Fruit fly (Drosophila melanogaster) whole organism, embryonic: ENCODE data around the gene CG11562.
A peak's percentile ranks its signal among the peaks of the same experiment; 100 is the strongest.

Experiments
- Atf3 ChIP-seq: fragments of 200-800 bp; sonication (Bioruptor generic); optimal IDR thresholded peaks from 3 replicates; lab custom pipeline; 2016; ENCODE audit warnings: missing biosample characterization, missing genetic modification characterization
- CG10543 ChIP-seq: fragments of 200-800 bp; sonication (Bioruptor generic); optimal IDR thresholded peaks from 3 replicates; lab custom pipeline; 2017; ENCODE audit warnings: missing biosample characterization, mild to moderate bottlenecking, missing genetic modification characterization, moderate library complexity
- CG12769 ChIP-seq: fragments of 200-800 bp; sonication (Bioruptor generic); optimal IDR thresholded peaks from 2 replicates; lab custom pipeline; 2019; ENCODE audit warnings: missing biosample characterization, mild to moderate bottlenecking, missing genetic modification characterization, moderate library complexity
- CG13123 ChIP-seq: fragments of 200-800 bp; sonication (Bioruptor generic); optimal IDR thresholded peaks from 2 replicates; lab custom pipeline; 2016; ENCODE audit warnings: missing biosample characterization, missing genetic modification characterization
- CG31224 ChIP-seq: fragments of 200-800 bp; sonication (Bioruptor generic); IDR thresholded peaks from 2 replicates; pipeline ENCODE4 v1.3.6; 2022; ENCODE audit warnings: missing biosample characterization, missing genetic modification characterization
- CG31365 ChIP-seq: fragments of 200-800 bp; sonication (Bioruptor generic); optimal IDR thresholded peaks from 2 replicates; lab custom pipeline; 2018; ENCODE audit warnings: missing biosample characterization, mild to moderate bottlenecking, missing genetic modification characterization
- CG31388 ChIP-seq: fragments of 200-800 bp; sonication (Bioruptor generic); optimal IDR thresholded peaks from 2 replicates; lab custom pipeline; 2016; ENCODE audit warnings: missing biosample characterization, missing genetic modification characterization
- CG34224 ChIP-seq: fragments of 200-800 bp; sonication (Bioruptor generic); IDR thresholded peaks from 3 replicates; pipeline ENCODE4 v1.3.6; 2022; ENCODE audit warnings: missing biosample characterization, missing genetic modification characterization; ENCODE audit not compliant: partially characterized antibody
- CG4282 ChIP-seq: fragments of 200-800 bp; sonication (Bioruptor generic); optimal IDR thresholded peaks from 2 replicates; lab custom pipeline; 2016; ENCODE audit warnings: missing biosample characterization, missing genetic modification characterization
- CG43689 ChIP-seq: fragments of 200-800 bp; sonication (Bioruptor generic); IDR thresholded peaks from 2 replicates; pipeline ENCODE4 v1.3.6; 2022; ENCODE audit warnings: missing biosample characterization, missing genetic modification characterization
- CG4404 ChIP-seq: fragments of 200-800 bp; sonication (Bioruptor generic); IDR thresholded peaks from 2 replicates; pipeline ENCODE4 v1.3.6; 2022; ENCODE audit warnings: missing biosample characterization, missing genetic modification characterization
- CG8281 ChIP-seq: fragments of 200-800 bp; sonication (Bioruptor generic); optimal IDR thresholded peaks from 2 replicates; lab custom pipeline; 2018; ENCODE audit warnings: missing biosample characterization, mild to moderate bottlenecking, missing genetic modification characterization, moderate library complexity
- CG8290 ChIP-seq, 3 experiments: fragments of 200-800 bp; sonication (Bioruptor generic); optimal IDR thresholded peaks; 2 replicates each; lab custom pipeline; 2016 to 2019; ENCODE audit warnings: missing biosample characterization in 3 of 3, missing genetic modification characterization in 3 of 3, mild to moderate bottlenecking in 2 of 3, moderate library complexity in 1 of 3
- Chrac-16 ChIP-seq: fragments of 200-800 bp; sonication (Bioruptor generic); optimal IDR thresholded peaks from 3 replicates; lab custom pipeline; 2016; ENCODE audit warnings: missing biosample characterization, missing genetic modification characterization
- Dip2 ChIP-seq: fragments of 200-800 bp; sonication (Bioruptor generic); IDR thresholded peaks from 2 replicates; pipeline ENCODE4 v1.3.6; 2022; ENCODE audit warnings: missing biosample characterization, missing genetic modification characterization
- Doc2 ChIP-seq: fragments of 200-800 bp; sonication (Bioruptor generic); IDR thresholded peaks from 2 replicates; pipeline ENCODE4 v1.3.6; 2022; ENCODE audit warnings: missing biosample characterization, missing genetic modification characterization
- Drgx ChIP-seq: fragments of 200-800 bp; sonication (Bioruptor generic); IDR thresholded peaks from 2 replicates; pipeline ENCODE4 v1.3.6; 2022; ENCODE audit warnings: missing biosample characterization, missing genetic modification characterization
- Fer1 ChIP-seq: fragments of 200-800 bp; sonication (Bioruptor generic); optimal IDR thresholded peaks from 2 replicates; lab custom pipeline; 2017; ENCODE audit warnings: missing biosample characterization, mild to moderate bottlenecking, missing genetic modification characterization
- Fer3 ChIP-seq: fragments of 200-800 bp; sonication (Bioruptor generic); optimal IDR thresholded peaks from 2 replicates; lab custom pipeline; 2018; ENCODE audit warnings: missing biosample characterization, mild to moderate bottlenecking, missing genetic modification characterization, moderate library complexity
- HHEX ChIP-seq: fragments of 200-800 bp; sonication (Bioruptor generic); optimal IDR thresholded peaks from 3 replicates; lab custom pipeline; 2017; ENCODE audit warnings: missing biosample characterization, mild to moderate bottlenecking, missing genetic modification characterization, missing genetic modification reagents
- Hmr ChIP-seq: fragments of 200-800 bp; sonication (Bioruptor generic); optimal IDR thresholded peaks from 3 replicates; lab custom pipeline; 2017; ENCODE audit warnings: mild to moderate bottlenecking, missing biosample characterization, missing genetic modification reagents, missing genetic modification characterization
- Lim3 ChIP-seq: fragments of 200-800 bp; sonication (Bioruptor generic); IDR thresholded peaks from 2 replicates; pipeline ENCODE4 v1.3.6; 2022; ENCODE audit warnings: missing biosample characterization, missing genetic modification characterization
- Meics ChIP-seq: fragments of 200-800 bp; sonication (Bioruptor generic); optimal IDR thresholded peaks from 2 replicates; lab custom pipeline; 2017; ENCODE audit warnings: missing biosample characterization, mild to moderate bottlenecking, missing genetic modification characterization
- NFAT ChIP-seq: fragments of 200-800 bp; sonication (Bioruptor generic); IDR thresholded peaks from 2 replicates; pipeline ENCODE4 v1.3.6; 2022; ENCODE audit warnings: missing biosample characterization, missing genetic modification characterization
- Six4 ChIP-seq: fragments of 200-800 bp; sonication (Bioruptor generic); optimal IDR thresholded peaks from 2 replicates; lab custom pipeline; 2016; ENCODE audit warnings: missing biosample characterization, missing genetic modification characterization
- Trl ChIP-seq, 3 experiments: fragments of >200 bp in 2 of 3; fragments of 200-800 bp in 1 of 3; sonication (Bioruptor generic) in 1 of 3; optimal IDR thresholded peaks; 2 replicates in 1 of 3; 3 replicates in 2 of 3; lab custom pipeline; 2016 to 2017; ENCODE audit warnings: missing biosample characterization in 1 of 3, missing genetic modification characterization in 1 of 3
- abd-A ChIP-seq: fragments of 200-800 bp; sonication (Bioruptor generic); optimal IDR thresholded peaks from 3 replicates; lab custom pipeline; 2019; ENCODE audit warnings: missing biosample characterization, mild to moderate bottlenecking, missing genetic modification characterization, moderate library complexity
- ac ChIP-seq: fragments of 200-800 bp; sonication (Bioruptor generic); optimal IDR thresholded peaks from 3 replicates; lab custom pipeline; 2017; ENCODE audit warnings: missing biosample characterization, mild to moderate bottlenecking, missing genetic modification characterization
- al ChIP-seq: fragments of 200-800 bp; sonication (Bioruptor generic); IDR thresholded peaks from 2 replicates; pipeline ENCODE4 v1.3.6; 2022; ENCODE audit warnings: missing biosample characterization, missing genetic modification characterization
- bab2 ChIP-seq: fragments of 200-800 bp; sonication (Bioruptor generic); optimal IDR thresholded peaks from 2 replicates; lab custom pipeline; 2016; ENCODE audit warnings: missing biosample characterization, missing genetic modification characterization
- bowl ChIP-seq: fragments of 200-800 bp; sonication (Bioruptor generic); IDR thresholded peaks from 2 replicates; pipeline ENCODE4 v1.3.6; 2022; ENCODE audit warnings: missing biosample characterization, missing genetic modification characterization
- chm ChIP-seq: fragments of 200-800 bp; sonication (Bioruptor generic); IDR thresholded peaks from 2 replicates; pipeline ENCODE4 v1.3.6; 2022; ENCODE audit warnings: missing biosample characterization, missing genetic modification characterization
- ci ChIP-seq: fragments of 200-800 bp; sonication (Bioruptor generic); IDR thresholded peaks from 3 replicates; pipeline ENCODE4 v1.3.6; 2022; ENCODE audit warnings: missing biosample characterization, missing genetic modification characterization
- dan ChIP-seq: fragments of 200-800 bp; sonication (Bioruptor generic); IDR thresholded peaks from 2 replicates; pipeline ENCODE4 v1.3.6; 2022; ENCODE audit warnings: missing biosample characterization, missing genetic modification characterization
- hbn ChIP-seq: fragments of 200-800 bp; sonication (Bioruptor generic); IDR thresholded peaks from 2 replicates; pipeline ENCODE4 v1.3.6; 2022; ENCODE audit warnings: missing biosample characterization, missing genetic modification characterization; ENCODE audit not compliant: partially characterized antibody
- sens ChIP-seq: fragments of 200-800 bp; sonication (Bioruptor generic); peaks from one replicate; lab custom pipeline; 2016; ENCODE audit warnings: missing biosample characterization, missing genetic modification characterization
- slbo ChIP-seq: fragments of 200-800 bp; sonication (Bioruptor generic); IDR thresholded peaks from 2 replicates; pipeline ENCODE4 v1.3.6; 2022; ENCODE audit warnings: missing biosample characterization, missing genetic modification characterization
- so ChIP-seq: fragments of 200-800 bp; sonication (Bioruptor generic); IDR thresholded peaks from 3 replicates; pipeline ENCODE4 v1.3.6; 2022; ENCODE audit warnings: missing biosample characterization, missing genetic modification characterization
- sob ChIP-seq: fragments of 200-800 bp; sonication (Bioruptor generic); IDR thresholded peaks from 2 replicates; pipeline ENCODE4 v1.3.6; 2022; ENCODE audit warnings: missing biosample characterization, missing genetic modification characterization

The CG11562 gene

DNA sequence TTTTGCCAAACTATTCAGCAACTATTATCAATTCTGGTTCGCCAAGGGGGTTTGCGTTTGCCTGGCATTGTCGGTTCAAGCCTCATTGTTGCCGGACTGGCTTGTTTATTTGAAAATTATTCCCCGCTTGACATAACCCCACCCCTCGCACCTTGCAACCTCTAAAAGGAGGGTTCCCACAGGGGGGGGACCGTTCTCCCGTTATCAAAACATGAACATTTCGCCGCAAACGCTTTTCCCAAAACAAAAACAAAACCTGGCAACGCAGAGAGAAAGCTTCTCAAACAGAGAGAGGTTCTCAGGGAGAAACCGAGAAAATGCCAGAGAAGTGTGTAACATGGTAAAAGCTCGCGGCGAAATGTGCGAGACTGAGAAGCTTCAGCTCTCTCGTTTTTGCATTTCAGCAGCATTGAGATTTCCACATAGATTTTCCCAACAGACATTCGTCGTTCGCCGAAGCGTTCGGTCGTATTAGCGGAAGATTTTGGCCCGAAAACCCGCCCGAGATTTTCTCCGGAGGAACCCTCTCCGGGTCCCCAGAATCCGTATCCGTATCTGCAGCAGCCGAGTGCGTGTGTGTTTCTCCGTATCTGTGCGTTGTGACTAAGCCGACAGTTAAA, 17.7 kb downstream of the CG11562 start (continued):
- no peak for TF ChIP-seq Atf3
- peak; percentile 5; the same call in 1 of the 2 replicates for TF ChIP-seq NFAT (GFP tag; lab: Robert Waterston, UW)
- no peak for TF ChIP-seq slbo
- TF ChIP-seq Fer3 = no peak
- peak; percentile 10 for TF ChIP-seq Fer1 (GFP tag; lab: Kevin White, UChicago)
- no peak for TF ChIP-seq Lim3 (GFP tag; lab: Robert Waterston, UW)
- no peak for TF ChIP-seq Chrac-16 (GFP tag; lab: Kevin White, UChicago)
- TF ChIP-seq HHEX (GFP tag; lab: Kevin White, UChicago) = no peak
- peak; percentile 29; the same call in 1 of the 2 replicates for TF ChIP-seq sob (GFP tag; lab: Robert Waterston, UW)
- TF ChIP-seq CG31224 (GFP tag; lab: Robert Waterston, UW) = no peak
- TF ChIP-seq CG13123 (GFP tag; lab: Kevin White, UChicago) = no peak
- TF ChIP-seq Drgx = peak; percentile 27; the same call in 1 of the 2 replicates
- TF ChIP-seq ci = peak; percentile 61; the same call in 2 of the 3 replicates
- no peak for TF ChIP-seq CG31388
- TF ChIP-seq CG8290 (GFP tag; optimal IDR thresholded peaks at IDR 0.05; lab: Kevin White, UChicago) = no peak
- TF ChIP-seq CG8290 (tag; optimal IDR thresholded peaks at IDR 0.05; lab: Kevin White, UChicago) = peak in 1 of 2 experiments; percentile 8
- TF ChIP-seq abd-A = peak; percentile 61
- TF ChIP-seq bowl (GFP tag; lab: Robert Waterston, UW) = no peak
- TF ChIP-seq CG4404 (GFP tag; lab: Robert Waterston, UW) = no peak
- no peak for TF ChIP-seq dan (GFP tag; lab: Robert Waterston, UW)
- TF ChIP-seq bab2 (GFP tag; lab: Kevin White, UChicago) = no peak
- TF ChIP-seq Hmr (GFP tag; lab: Kevin White, UChicago) = peak; percentile 11
- no peak for TF ChIP-seq CG8281
- TF ChIP-seq CG31365 (tag; lab: Kevin White, UChicago) = no peak
- TF ChIP-seq CG34224 (GFP tag; lab: Robert Waterston, UW) = peak; percentile 60; the same call in 2 of the 3 replicates
- TF ChIP-seq hbn (GFP tag; lab: Robert Waterston, UW) = 0 out of 2 replicates have a peak, but pooled peaks have one; percentile 23
- TF ChIP-seq CG43689 (GFP tag; lab: Robert Waterston, UW) = no peak
- TF ChIP-seq CG12769 (tag; lab: Kevin White, UChicago) = peak; percentile 68
- TF ChIP-seq chm (GFP tag; lab: Robert Waterston, UW) = no peak
- no peak for TF ChIP-seq Doc2 (GFP tag; lab: Robert Waterston, UW)
- peak; percentile 28 for TF ChIP-seq CG10543 (GFP tag; lab: Kevin White, UChicago)
- TF ChIP-seq al (GFP tag; lab: Robert Waterston, UW) = no peak
- TF ChIP-seq so = peak; percentile 18; the same call in 1 of the 3 replicates
- peak; percentile 77 to 90 for TF ChIP-seq Trl (optimal IDR thresholded peaks at IDR 0.05; lab: Kevin White, UChicago)
- TF ChIP-seq Trl (GFP tag; optimal IDR thresholded peaks at IDR 0.05; lab: Kevin White, UChicago) = peak; percentile 9
- no peak for TF ChIP-seq Dip2
- TF ChIP-seq CG4282 (GFP tag; lab: Kevin White, UChicago) = no peak

DNA sequence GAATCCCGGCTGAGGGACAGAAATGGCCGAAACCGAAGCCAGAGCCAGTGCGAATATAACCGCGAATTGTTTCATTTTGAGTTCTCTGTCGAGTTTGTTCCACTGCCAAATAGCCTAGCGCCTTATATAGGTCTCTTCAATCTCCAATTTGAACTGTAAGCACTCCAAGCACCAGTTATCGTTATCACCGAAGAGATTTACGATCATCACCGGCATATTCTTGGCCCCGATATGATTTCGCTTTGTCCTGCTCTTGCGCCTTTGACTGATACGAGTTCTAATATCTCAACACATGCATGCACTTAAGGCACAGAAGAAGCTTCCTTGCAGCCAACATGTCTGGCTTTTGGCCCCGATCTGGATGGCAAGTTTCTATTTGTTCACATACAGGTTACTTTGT, 26.9 kb downstream of the CG11562 start, which contains the start of gene CG11912:
Gene CG11912, minus strand, starts transcription at position 101 of the 400 bp plus-strand sequence.
- TF ChIP-seq Meics (GFP tag; lab: Kevin White, UChicago) = no peak
- peak; percentile 30 for TF ChIP-seq sens
- no peak for TF ChIP-seq ac (GFP tag; lab: Kevin White, UChicago)
- TF ChIP-seq Six4 (GFP tag; lab: Kevin White, UChicago) = no peak
- TF ChIP-seq, all 482 proteins: peak for 1
